Worm (Caenorhabditis elegans): ENCODE measurements around the gene srx-128.

The srx-128 gene

ce11 chrV:13856376-13856775, 19.1 kb downstream of the srx-128 start, which contains the start of gene srx-134:
Gene srx-134 (minus strand): TSS chrV:13856476.
- no peak for TF ChIP-seq ces-1 (GFP tag; optimal IDR thresholded peaks at IDR 0.05)
- TF ChIP-seq flh-1 (GFP tag; optimal IDR thresholded peaks at IDR 0.05): no peak
- no peak for TF ChIP-seq unc-120 (tag; optimal IDR thresholded peaks at IDR 0.05; ENCODE audit: poor library complexity, severe bottlenecking)
- TF ChIP-seq nhr-12 (tag; optimal IDR thresholded peaks at IDR 0.05): no peak
- no peak for TF ChIP-seq ztf-11 (tag; optimal IDR thresholded peaks at IDR 0.05)
- no peak for TF ChIP-seq unc-39 (tag; optimal IDR thresholded peaks at IDR 0.05)
- TF ChIP-seq elt-3 (tag; optimal IDR thresholded peaks at IDR 0.05): no peak
- no peak for TF ChIP-seq nhr-2 (tag; optimal IDR thresholded peaks at IDR 0.05)
- TF ChIP-seq sptf-1 (tag; optimal IDR thresholded peaks at IDR 0.05): no peak
- TF ChIP-seq drap-1 (GFP tag; optimal IDR thresholded peaks at IDR 0.05): no peak
- TF ChIP-seq snpc-4 (tag; optimal IDR thresholded peaks at IDR 0.05): no peak

DNA sequence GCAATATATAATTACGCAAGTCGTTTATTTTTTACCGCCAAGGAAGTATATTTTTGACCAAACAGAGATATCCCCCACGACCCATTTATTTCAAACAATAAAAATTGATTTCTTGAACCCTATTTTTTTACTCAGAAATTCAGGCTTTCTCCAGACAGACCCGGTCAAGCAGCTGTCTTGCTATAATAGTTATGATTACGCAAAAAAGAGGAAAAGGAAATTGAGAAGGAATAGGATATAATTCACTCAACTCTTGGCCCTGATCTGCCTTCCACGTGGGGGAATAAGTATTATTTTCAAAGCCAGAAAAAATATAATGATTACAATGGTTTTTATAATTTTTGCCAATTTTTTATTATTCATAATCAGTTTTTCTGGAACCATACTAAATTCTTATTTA, 19.9 kb downstream of the srx-128 start, which contains the start of gene srx-136:
TSS of gene srx-136 (plus strand) at position 301 of the 400 bp plus-strand sequence.
- no peak for TF ChIP-seq zip-8 (tag; optimal IDR thresholded peaks at IDR 0.05)
- TF ChIP-seq hlh-1 (tag; optimal IDR thresholded peaks at IDR 0.05): no peak
- no peak for TF ChIP-seq nhr-2 (tag; optimal IDR thresholded peaks at IDR 0.05)
- TF ChIP-seq sem-2 (GFP tag; optimal IDR thresholded peaks at IDR 0.05): no peak
- no peak for TF ChIP-seq snpc-4 (tag; optimal IDR thresholded peaks at IDR 0.05)
- TF ChIP-seq M03D4.4 (tag; optimal IDR thresholded peaks at IDR 0.05): no peak
- TF ChIP-seq cnd-1 (tag; optimal IDR thresholded peaks at IDR 0.05): no peak
- TF ChIP-seq ceh-43 (GFP tag; optimal IDR thresholded peaks at IDR 0.05): no peak
- TF ChIP-seq mep-1 (tag; optimal IDR thresholded peaks at IDR 0.05): no peak
- TF ChIP-seq ceh-83 (GFP tag; optimal IDR thresholded peaks at IDR 0.05): no peak
- no peak for TF ChIP-seq elt-3 (tag; optimal IDR thresholded peaks at IDR 0.05)
- TF ChIP-seq elt-1 (tag; optimal IDR thresholded peaks at IDR 0.05; ENCODE audit: borderline replicate concordance, insufficient read depth): no peak
- no peak for TF ChIP-seq sptf-1 (tag; optimal IDR thresholded peaks at IDR 0.05)
- no peak for TF ChIP-seq pha-4 (tag; optimal IDR thresholded peaks at IDR 0.05)
- no peak for TF ChIP-seq lin-13 (tag; optimal IDR thresholded peaks at IDR 0.05)
- no peak for TF ChIP-seq nhr-76 (tag; optimal IDR thresholded peaks at IDR 0.05)

DNA sequence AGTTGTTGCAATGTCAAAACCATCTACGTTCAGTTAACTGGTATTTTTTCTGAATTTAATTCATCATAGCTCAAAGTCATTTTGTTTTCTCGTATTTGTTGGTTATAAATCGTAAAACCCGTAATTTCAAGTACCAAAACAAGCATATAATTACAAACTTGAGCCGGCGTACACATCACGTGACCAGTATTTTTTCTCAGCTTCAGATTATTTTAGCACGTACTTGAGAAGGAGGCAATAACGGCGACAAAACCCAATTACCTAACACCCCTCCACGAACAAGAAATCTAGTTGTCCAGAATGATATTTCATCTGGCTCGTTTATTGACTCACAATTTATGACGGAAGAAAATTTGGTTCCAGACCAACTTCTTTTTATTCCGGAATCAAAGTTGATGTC, 21.6 kb downstream of the srx-128 start, which contains the start of gene srx-135:
TSS of gene srx-135 (plus strand) at position 301 of the 400 bp plus-strand sequence.
- TF ChIP-seq ham-2 (GFP tag; optimal IDR thresholded peaks at IDR 0.05): no peak
- no peak for TF ChIP-seq flh-1 (GFP tag; optimal IDR thresholded peaks at IDR 0.05)
- TF ChIP-seq pha-4 (tag; optimal IDR thresholded peaks at IDR 0.05): no peak
- TF ChIP-seq sptf-1 (tag; optimal IDR thresholded peaks at IDR 0.05): no peak
- TF ChIP-seq tbx-8 (GFP tag; optimal IDR thresholded peaks at IDR 0.05): no peak
- no peak for TF ChIP-seq elt-1 (tag; optimal IDR thresholded peaks at IDR 0.05; ENCODE audit: borderline replicate concordance, insufficient read depth)

- TF ChIP-seq pha-4 (tag; optimal IDR thresholded peaks at IDR 0.05) (no peak), mab-5 (tag; optimal IDR thresholded peaks at IDR 0.05) (no peak), blmp-1 (tag; optimal IDR thresholded peaks at IDR 0.05) (no peak), ceh-43 (GFP tag; optimal IDR thresholded peaks at IDR 0.05) (no peak)
Observed at ce11 chrV:13862505-13862904, 25.2 kb downstream of the srx-128 start, which contains the start of gene srx-137. Gene srx-137 (plus strand): TSS chrV:13862805.

DNA sequence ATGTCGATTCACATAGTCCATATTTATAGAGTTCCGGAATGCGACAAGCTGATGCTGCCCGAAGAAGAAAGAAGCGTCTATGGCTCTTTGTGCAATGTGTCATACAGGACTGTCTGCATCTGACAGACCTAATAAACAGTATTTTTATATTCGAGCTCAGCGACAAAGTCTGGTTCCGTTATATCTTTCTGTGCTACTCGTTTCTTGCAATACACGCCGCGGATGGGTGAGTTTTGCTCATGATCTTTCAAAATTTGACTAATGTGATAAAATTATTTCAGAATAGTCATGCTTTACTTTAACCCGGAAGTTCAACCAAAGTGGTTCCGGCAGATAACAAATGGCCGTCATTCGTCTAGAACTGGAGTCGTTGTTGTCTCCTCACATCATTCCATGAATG, 26.4 kb downstream of the srx-128 start:
- no peak for TF ChIP-seq lsy-2 (tag; optimal IDR thresholded peaks at IDR 0.05)
- TF ChIP-seq unc-62 (GFP tag; optimal IDR thresholded peaks at IDR 0.05): no peak
- TF ChIP-seq M03D4.4 (tag; optimal IDR thresholded peaks at IDR 0.05): no peak
- no peak for TF ChIP-seq sem-2 (GFP tag; optimal IDR thresholded peaks at IDR 0.05)
- TF ChIP-seq cnd-1 (tag; optimal IDR thresholded peaks at IDR 0.05): no peak
- TF ChIP-seq drap-1 (GFP tag; optimal IDR thresholded peaks at IDR 0.05): no peak
- TF ChIP-seq lin-32 (GFP tag; optimal IDR thresholded peaks at IDR 0.05): no peak
- TF ChIP-seq ceh-83 (GFP tag; optimal IDR thresholded peaks at IDR 0.05): no peak
- no peak for TF ChIP-seq ztf-11 (tag; optimal IDR thresholded peaks at IDR 0.05)
- no peak for TF ChIP-seq unc-120 (tag; optimal IDR thresholded peaks at IDR 0.05; ENCODE audit: poor library complexity, severe bottlenecking)
- no peak for TF ChIP-seq snpc-4 (tag; optimal IDR thresholded peaks at IDR 0.05)
- no peak for TF ChIP-seq tbx-8 (GFP tag; optimal IDR thresholded peaks at IDR 0.05)
- TF ChIP-seq bed-3 (GFP tag; optimal IDR thresholded peaks at IDR 0.05): no peak
- TF ChIP-seq unc-39 (tag; optimal IDR thresholded peaks at IDR 0.05): no peak
- no peak for TF ChIP-seq lin-13 (tag; optimal IDR thresholded peaks at IDR 0.05)
- TF ChIP-seq pha-4 (tag; optimal IDR thresholded peaks at IDR 0.05): no peak
- no peak for TF ChIP-seq ham-2 (GFP tag; optimal IDR thresholded peaks at IDR 0.05)
- TF ChIP-seq nhr-237 (tag; optimal IDR thresholded peaks at IDR 0.05): no peak
